Worm (Caenorhabditis elegans): ENCODE data around the gene dod-22.

dod-22 gene

DNA sequence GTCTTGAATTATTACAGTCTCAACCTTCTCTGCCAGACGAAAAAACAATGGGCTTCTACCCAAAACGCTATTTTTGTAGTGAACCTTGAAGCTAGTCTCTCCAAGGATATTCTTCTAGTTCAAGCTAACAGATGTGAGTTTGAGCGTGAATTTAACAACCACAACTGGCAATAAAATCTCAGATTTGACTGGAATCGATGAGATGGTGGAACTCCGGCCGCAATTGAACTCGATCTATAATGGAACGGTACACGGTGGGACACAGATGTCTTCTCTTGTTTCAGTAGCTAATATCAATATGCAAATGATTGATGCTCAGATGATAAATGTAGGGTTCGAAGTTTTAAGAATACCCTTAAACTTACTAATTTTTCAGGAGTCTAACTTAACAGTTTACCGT, 12.5 kb downstream of the dod-22 start:
- TF ChIP-seq unc-62 (GFP tag; optimal IDR thresholded peaks at IDR 0.05 in 1 of 2) (peak in 1 of 2 experiments; percentile 95), unc-62 (tag; optimal IDR thresholded peaks at IDR 0.05) (no peak), ceh-32 (tag; optimal IDR thresholded peaks at IDR 0.05; ENCODE audit: poor library complexity) (no peak)

DNA sequence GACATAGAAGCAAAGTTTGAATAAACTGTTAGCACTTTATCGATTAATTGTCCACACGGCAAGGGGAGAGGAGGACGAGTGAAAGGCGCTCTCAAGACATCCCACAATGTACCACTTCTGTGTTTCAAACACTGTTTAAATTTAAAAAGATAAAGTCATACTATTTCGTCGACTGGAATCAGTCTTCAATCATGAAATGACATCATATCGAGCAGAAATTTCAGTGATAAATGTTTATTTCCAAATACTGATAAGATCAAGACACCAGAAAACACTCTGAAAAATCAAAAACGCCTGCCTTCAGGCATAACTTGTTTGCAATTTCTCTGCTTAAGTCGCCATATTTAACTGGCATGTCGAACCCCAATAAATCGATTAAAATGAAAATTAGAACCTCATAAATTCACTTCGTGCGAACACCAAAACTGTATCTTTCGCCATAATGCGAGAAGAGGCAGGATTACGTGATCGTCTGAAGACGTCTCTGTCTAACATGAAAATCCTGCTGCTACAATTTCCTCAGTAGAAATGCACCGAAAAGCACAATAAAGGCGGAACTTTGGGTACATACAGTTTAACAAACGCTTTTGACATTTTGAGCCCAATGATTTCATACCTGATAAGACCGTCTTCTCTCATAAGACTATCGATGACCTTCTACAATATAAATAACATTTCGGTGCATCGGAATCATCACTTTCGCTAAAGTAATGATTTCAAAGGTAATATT, 13.3 kb downstream of the dod-22 start, which contains the start of gene K10D11.2:
Gene K10D11.2, plus strand, starts transcription at position 680 of the 730 bp plus-strand sequence.
- TF ChIP-seq ceh-82 (tag; optimal IDR thresholded peaks at IDR 0.05) (no peak), F10B5.3 (tag; optimal IDR thresholded peaks at IDR 0.05) (no peak), nhr-28 (tag; optimal IDR thresholded peaks at IDR 0.05) (peak; percentile 42), dmd-6 (GFP tag; IDR thresholded peaks at IDR 0.05) (peak; percentile 87), mep-1 (tag; optimal IDR thresholded peaks at IDR 0.05) (no peak), pqm-1 (tag; optimal IDR thresholded peaks at IDR 0.05) (peak; percentile 3), daf-16 (GFP tag; optimal IDR thresholded peaks at IDR 0.05) (no peak), daf-16 (tag; optimal IDR thresholded peaks at IDR 0.05) (peak; percentile 38), hlh-11 (tag; optimal IDR thresholded peaks at IDR 0.05) (peak; percentile 7), php-3 (GFP tag; IDR thresholded peaks at IDR 0.05) (peak; percentile 34; the same call in 1 of the 2 replicates)

DNA sequence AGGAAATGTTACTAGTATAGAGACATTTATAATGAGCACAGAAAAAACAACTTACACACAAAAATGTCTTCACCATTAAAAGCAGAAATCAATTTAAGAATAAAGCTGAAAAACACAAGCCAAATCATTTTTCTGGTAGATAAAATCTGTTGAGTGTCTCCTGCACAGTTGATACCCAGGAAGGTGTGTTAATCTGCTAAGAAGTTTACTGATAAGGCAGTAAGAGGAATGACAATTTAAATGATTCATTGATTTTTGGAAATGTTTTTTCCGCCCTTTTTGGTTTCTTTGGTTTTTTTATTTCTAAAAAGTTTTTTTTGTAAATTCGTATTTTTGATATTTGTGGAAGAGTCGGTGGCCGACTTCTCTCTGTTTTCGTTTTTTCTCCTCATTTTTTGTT, 20.8 kb downstream of the dod-22 start, which contains the start of gene K10D11.3:
Gene K10D11.3, minus strand, starts transcription at position 174 of the 400 bp plus-strand sequence.
- TF ChIP-seq nhr-28 (tag; optimal IDR thresholded peaks at IDR 0.05) (peak; percentile 3), dmd-6 (GFP tag; IDR thresholded peaks at IDR 0.05) (peak; percentile 26; the same call in 1 of the 2 replicates), pqm-1 (tag; optimal IDR thresholded peaks at IDR 0.05) (peak; percentile 14), fos-1 (tag; optimal IDR thresholded peaks at IDR 0.05) (no peak), madf-5 (GFP tag; IDR thresholded peaks at IDR 0.05) (no peak)

DNA sequence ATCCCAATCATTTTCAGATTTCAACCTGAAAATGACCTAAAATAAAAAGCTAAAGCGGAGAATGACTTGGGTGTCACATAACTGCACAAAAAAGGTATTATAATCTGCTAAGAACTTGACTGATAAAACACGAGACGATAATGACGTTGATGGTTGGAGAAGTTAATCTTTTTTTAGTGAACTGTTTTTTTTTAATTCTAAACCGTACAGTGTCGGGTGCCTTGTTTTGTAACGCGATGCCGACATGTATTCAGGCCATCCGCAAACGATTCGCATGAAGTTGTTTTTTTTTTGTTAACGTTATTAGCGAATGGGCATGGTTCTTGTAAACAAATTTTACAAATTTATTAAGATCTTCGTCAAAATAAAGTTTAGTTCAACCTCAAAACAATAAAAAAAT, 24.2 kb downstream of the dod-22 start, which contains the start of gene K10D11.6:
Gene K10D11.6, minus strand, starts transcription at position 101 of the 400 bp plus-strand sequence.
- no peak for TF ChIP-seq daf-8 (GFP tag; IDR thresholded peaks at IDR 0.05)
- peak; percentile 42; the same call in 1 of the 2 replicates for TF ChIP-seq dmd-6 (GFP tag; IDR thresholded peaks at IDR 0.05)
- TF ChIP-seq skn-1 (tag; optimal IDR thresholded peaks at IDR 0.05): no peak
- TF ChIP-seq aha-1 (tag): no peak
- TF ChIP-seq mxl-2 (GFP tag; conservative IDR thresholded peaks at IDR 0.05): no peak
- TF ChIP-seq ceh-82 (tag; optimal IDR thresholded peaks at IDR 0.05): no peak
- TF ChIP-seq nhr-28 (tag; optimal IDR thresholded peaks at IDR 0.05): no peak

DNA sequence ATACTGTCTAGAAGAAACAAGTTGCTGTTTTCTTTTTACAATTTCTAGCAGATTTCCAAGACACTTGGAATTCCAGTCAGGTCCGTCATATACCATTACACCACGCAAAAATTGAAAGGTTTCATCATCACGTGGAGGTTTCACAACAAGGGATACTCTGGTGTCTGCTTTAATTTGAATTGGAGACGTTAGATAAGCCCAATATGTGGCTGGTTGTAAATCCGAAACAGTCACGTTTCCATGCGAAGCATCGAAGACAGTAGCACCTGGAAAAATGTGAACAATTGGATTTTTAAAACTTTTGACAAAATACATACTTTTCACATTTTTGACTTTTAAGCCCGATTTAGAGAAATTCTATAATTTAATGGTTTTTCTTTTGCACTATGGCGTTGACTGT, 25.5 kb downstream of the dod-22 start:
- no peak for TF ChIP-seq madf-9 (GFP tag; conservative IDR thresholded peaks at IDR 0.05)
- TF ChIP-seq unc-62 (GFP tag; optimal IDR thresholded peaks at IDR 0.05 in 1 of 2): peak in 1 of 2 experiments; percentile 93
- TF ChIP-seq unc-62 (tag; optimal IDR thresholded peaks at IDR 0.05): no peak

DNA sequence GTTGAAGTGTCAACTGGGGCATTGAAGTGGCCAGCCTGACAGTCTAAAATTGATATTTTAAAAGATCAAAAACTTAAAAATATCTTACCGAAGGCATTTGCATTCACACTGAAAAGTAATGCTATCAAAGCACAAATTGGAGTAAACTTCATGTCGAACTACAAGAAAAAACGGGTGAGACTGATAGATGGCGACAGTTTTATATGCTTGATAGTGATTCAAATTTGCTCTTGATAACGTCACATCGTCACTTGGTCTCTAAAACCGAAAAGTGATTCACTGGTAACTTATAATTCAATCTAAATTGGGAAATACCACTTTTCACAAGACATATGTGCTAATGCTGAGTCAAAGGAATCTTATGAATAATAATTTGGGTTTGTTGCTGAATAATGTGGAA, 26.5 kb downstream of the dod-22 start, which contains the start of gene K10D11.5:
Gene K10D11.5, minus strand, starts transcription at position 215 of the 400 bp plus-strand sequence.
- TF ChIP-seq nhr-77 (tag; optimal IDR thresholded peaks at IDR 0.05) (peak; percentile 31), fkh-10 (GFP tag; optimal IDR thresholded peaks at IDR 0.05) (no peak), php-3 (GFP tag; IDR thresholded peaks at IDR 0.05) (peak; percentile 56; the same call in 1 of the 2 replicates), zip-11 (GFP tag; IDR thresholded peaks at IDR 0.05) (no peak), Y48G9A.11 (GFP tag; IDR thresholded peaks at IDR 0.05) (no peak), ceh-20 (GFP tag; IDR thresholded peaks at IDR 0.05) (no peak), lin-38 (GFP tag; IDR thresholded peaks at IDR 0.05) (no peak), jun-1 (tag; optimal IDR thresholded peaks at IDR 0.05) (no peak), dmd-6 (GFP tag; IDR thresholded peaks at IDR 0.05) (peak; percentile 78; the same call in 1 of the 2 replicates), Y75B8A.6 (GFP tag; IDR thresholded peaks at IDR 0.05) (no peak), nhr-111 (GFP tag; optimal IDR thresholded peaks at IDR 0.05) (no peak), Y5F2A.4 (GFP tag; optimal IDR thresholded peaks at IDR 0.05) (no peak), vab-7 (GFP tag; IDR thresholded peaks at IDR 0.05) (no peak), ceh-28 (tag; optimal IDR thresholded peaks at IDR 0.05) (no peak), lir-3 (tag; optimal IDR thresholded peaks at IDR 0.05) (no peak), dmd-8 (GFP tag; IDR thresholded peaks at IDR 0.05) (no peak), lim-7 (GFP tag; IDR thresholded peaks at IDR 0.05) (no peak), set-16 (GFP tag; IDR thresholded peaks at IDR 0.05) (no peak), dpl-1 (GFP tag; optimal IDR thresholded peaks at IDR 0.05) (no peak), attf-4 (tag; optimal IDR thresholded peaks at IDR 0.05) (no peak), pqm-1 (tag; optimal IDR thresholded peaks at IDR 0.05) (peak; percentile 68), egl-43 (GFP tag; IDR thresholded peaks at IDR 0.05) (no peak), nhr-28 (tag; optimal IDR thresholded peaks at IDR 0.05) (peak; percentile 75), hlh-11 (tag; optimal IDR thresholded peaks at IDR 0.05) (peak; percentile 44), ceh-82 (tag; optimal IDR thresholded peaks at IDR 0.05) (no peak), daf-16 (GFP tag; optimal IDR thresholded peaks at IDR 0.05) (no peak), daf-16 (tag; optimal IDR thresholded peaks at IDR 0.05) (peak; percentile 63), F10B5.3 (tag; optimal IDR thresholded peaks at IDR 0.05) (no peak)
